Worm (Caenorhabditis elegans) whole organism, L1 larva: ENCODE data around the gene cyp-13A8.
A peak's percentile ranks its signal among the peaks of the same experiment; 100 is the strongest.

Source experiments
- C04F5.9 ChIP-seq: sonication (generic microtip); optimal IDR thresholded peaks from 2 replicates; lab custom pipeline; 2016; ENCODE audit warnings: missing genetic modification characterization, missing compliant biosample characterization
- C16A3.4 ChIP-seq: fragments of 150-350 bp; optimal IDR thresholded peaks from 2 replicates; lab custom pipeline; 2014; ENCODE audit warnings: missing biosample characterization, missing genetic modification characterization
- aha-1 ChIP-seq: fragments of 150-350 bp; optimal IDR thresholded peaks from 2 replicates; lab custom pipeline; 2014; ENCODE audit warnings: missing biosample characterization, missing genetic modification characterization
- ama-1 ChIP-seq: fragments of 150-350 bp; optimal IDR thresholded peaks from 2 replicates; lab custom pipeline; 2014
- blmp-1 ChIP-seq: fragments of 150-350 bp; optimal IDR thresholded peaks from 2 replicates; lab custom pipeline; 2014; ENCODE audit warnings: missing biosample characterization, missing genetic modification characterization
- ceh-82 ChIP-seq, 3 experiments: fragments of 150-350 bp in 1 of 3; sonication (generic microtip) in 2 of 3; optimal IDR thresholded peaks; 2 replicates each; lab custom pipeline; 2014 to 2017; ENCODE audit warnings: missing biosample characterization in 3 of 3, missing genetic modification characterization in 3 of 3
- dpl-1 ChIP-seq, 3 experiments: fragments of 150-350 bp in 2 of 3; sonication (generic microtip) in 1 of 3; optimal IDR thresholded peaks; 2 replicates each; lab custom pipeline; 2014 to 2017; ENCODE audit warnings: missing biosample characterization in 3 of 3, missing genetic modification characterization in 3 of 3, missing genetic modification reagents in 3 of 3
- efl-1 ChIP-seq, 4 experiments: fragments of 150-350 bp; optimal IDR thresholded peaks in 3 of 4; peaks in 1 of 4; 1 replicate in 1 of 4; 2 replicates in 3 of 4; lab custom pipeline; 2014; ENCODE audit warnings: missing biosample characterization in 2 of 4, missing genetic modification characterization in 2 of 4, missing genetic modification reagents in 2 of 4
- egl-13 ChIP-seq: sonication (generic microtip); optimal IDR thresholded peaks from 2 replicates; lab custom pipeline; 2016; ENCODE audit warnings: missing genotype, missing genetic modification reagents, missing genetic modification characterization, missing compliant biosample characterization
- elt-2 ChIP-seq: sonication (generic microtip); optimal IDR thresholded peaks from 2 replicates; lab custom pipeline; 2016; ENCODE audit warnings: missing genetic modification characterization, mild to moderate bottlenecking, inconsistent platforms, missing compliant biosample characterization, missing genetic modification reagents
- elt-3 ChIP-seq, 6 experiments: fragments of 150-350 bp in 1 of 6; sonication (generic microtip); optimal IDR thresholded peaks; 2 replicates each; lab custom pipeline; 2017 to 2018; ENCODE audit warnings: missing biosample characterization in 6 of 6, missing genetic modification characterization in 6 of 6, inconsistent platforms in 1 of 6
- fkh-10 ChIP-seq: sonication (generic microtip); optimal IDR thresholded peaks from 2 replicates; lab custom pipeline; 2017; ENCODE audit warnings: missing biosample characterization, missing genetic modification reagents, missing genetic modification characterization
- fos-1 ChIP-seq: fragments of 150-350 bp; optimal IDR thresholded peaks from 2 replicates; lab custom pipeline; 2014; ENCODE audit warnings: missing biosample characterization, missing genetic modification characterization
- hlh-4 ChIP-seq: sonication (generic microtip); optimal IDR thresholded peaks from 2 replicates; lab custom pipeline; 2016; ENCODE audit warnings: mild to moderate bottlenecking, missing genetic modification characterization, missing compliant biosample characterization
- hpl-2 ChIP-seq: fragments of 150-350 bp; optimal IDR thresholded peaks from 2 replicates; lab custom pipeline; 2014; ENCODE audit warnings: missing biosample characterization, missing genetic modification reagents, missing genetic modification characterization
- isw-1 ChIP-seq: fragments of 200-800 bp; sonication (Bioruptor generic); IDR thresholded peaks from 2 replicates; pipeline ENCODE4 v1.3.6; 2022; ENCODE audit warnings: missing genetic modification characterization, missing compliant biosample characterization
- jun-1 ChIP-seq: fragments of 150-350 bp; optimal IDR thresholded peaks from 2 replicates; lab custom pipeline; 2014; ENCODE audit warnings: missing biosample characterization, missing genetic modification reagents, missing genetic modification characterization
- lin-14 ChIP-seq: fragments of 200-800 bp; sonication (Bioruptor generic); optimal IDR thresholded peaks from 2 replicates; lab custom pipeline; 2018; ENCODE audit warnings: mild to moderate bottlenecking, missing genetic modification characterization, moderate library complexity, missing compliant biosample characterization
- lin-15B ChIP-seq: fragments of 150-350 bp; sonication (generic microtip); optimal IDR thresholded peaks from 3 replicates; lab custom pipeline; 2014; ENCODE audit warnings: missing biosample characterization, missing genetic modification characterization
- lin-35 ChIP-seq, 2 experiments: fragments of 150-350 bp; optimal IDR thresholded peaks; 2 replicates each; lab custom pipeline; 2014; ENCODE audit warnings: missing biosample characterization in 2 of 2, missing genetic modification characterization in 2 of 2, missing genetic modification reagents in 2 of 2
- lsy-2 ChIP-seq, 2 experiments: fragments of 150-350 bp; optimal IDR thresholded peaks; 2 replicates each; lab custom pipeline; 2014; ENCODE audit warnings: missing biosample characterization in 2 of 2, missing genetic modification characterization in 2 of 2
- mab-9 ChIP-seq: fragments of 200-800 bp; sonication (Bioruptor generic); IDR thresholded peaks from 2 replicates; pipeline ENCODE4 v1.3.6; 2022; ENCODE audit warnings: missing genetic modification reagents, missing genetic modification characterization, missing compliant biosample characterization
- mdl-1 ChIP-seq, 2 experiments: fragments of 150-350 bp; optimal IDR thresholded peaks; 2 replicates each; lab custom pipeline; 2014 to 2017; ENCODE audit warnings: missing biosample characterization in 2 of 2, missing genetic modification characterization in 2 of 2, inconsistent platforms in 1 of 2
- mep-1 ChIP-seq: fragments of 150-350 bp; optimal IDR thresholded peaks from 2 replicates; lab custom pipeline; 2014; ENCODE audit warnings: missing biosample characterization, missing genetic modification characterization
- nhr-12 ChIP-seq: sonication (generic microtip); optimal IDR thresholded peaks from 2 replicates; lab custom pipeline; 2017; ENCODE audit warnings: missing biosample characterization, missing genetic modification characterization
- nhr-20 ChIP-seq: sonication (generic microtip); optimal IDR thresholded peaks from 2 replicates; lab custom pipeline; 2016; ENCODE audit warnings: mild to moderate bottlenecking, missing genetic modification characterization, missing compliant biosample characterization
- nhr-237 ChIP-seq: fragments of 150-350 bp; optimal IDR thresholded peaks from 2 replicates; lab custom pipeline; 2014; ENCODE audit warnings: missing biosample characterization, missing genetic modification characterization
- nhr-71 ChIP-seq: sonication (generic microtip); optimal IDR thresholded peaks from 2 replicates; lab custom pipeline; 2016; ENCODE audit warnings: mild to moderate bottlenecking, missing genetic modification characterization, moderate library complexity, missing compliant biosample characterization
- nhr-76 ChIP-seq: sonication (generic microtip); optimal IDR thresholded peaks from 2 replicates; lab custom pipeline; 2017; ENCODE audit warnings: missing biosample characterization, missing genetic modification characterization
- nhr-84 ChIP-seq: sonication (generic microtip); optimal IDR thresholded peaks from 2 replicates; lab custom pipeline; 2017; ENCODE audit warnings: missing biosample characterization, missing genetic modification characterization
- nhr-85 ChIP-seq: sonication (generic microtip); peaks from one replicate; lab custom pipeline; 2016; ENCODE audit warnings: missing genetic modification characterization, inconsistent platforms, missing compliant biosample characterization
- nhr-90 ChIP-seq: sonication (generic microtip); optimal IDR thresholded peaks from 2 replicates; lab custom pipeline; 2016; ENCODE audit warnings: mild to moderate bottlenecking, missing genetic modification characterization, missing compliant biosample characterization; ENCODE audit not compliant: poor library complexity
- pqm-1 ChIP-seq: sonication (generic microtip); optimal IDR thresholded peaks from 3 replicates; lab custom pipeline; 2017; ENCODE audit warnings: missing biosample characterization, missing genetic modification characterization
- rnt-1 ChIP-seq: sonication (generic microtip); optimal IDR thresholded peaks from 2 replicates; lab custom pipeline; 2016; ENCODE audit warnings: mild to moderate bottlenecking, missing genetic modification characterization, moderate library complexity, missing compliant biosample characterization
- skn-1 ChIP-seq: fragments of 150-350 bp; optimal IDR thresholded peaks from 2 replicates; lab custom pipeline; 2014; ENCODE audit warnings: missing biosample characterization, missing genetic modification characterization
- snpc-4 ChIP-seq: fragments of 150-350 bp; optimal IDR thresholded peaks from 2 replicates; lab custom pipeline; 2014; ENCODE audit warnings: missing biosample characterization, missing genetic modification characterization
- snu-23 ChIP-seq: sonication (generic microtip); optimal IDR thresholded peaks from 2 replicates; lab custom pipeline; 2016; ENCODE audit warnings: missing genetic modification characterization, missing compliant biosample characterization
- sptf-1 ChIP-seq: fragments of 150-350 bp; optimal IDR thresholded peaks from 2 replicates; lab custom pipeline; 2014; ENCODE audit warnings: missing biosample characterization, missing genetic modification characterization
- sup-37 ChIP-seq: fragments of 200-800 bp; sonication (Bioruptor generic); optimal IDR thresholded peaks from 2 replicates; lab custom pipeline; 2018; ENCODE audit warnings: mild to moderate bottlenecking, missing genetic modification characterization, missing compliant biosample characterization
- tbx-2 ChIP-seq: sonication (generic microtip); optimal IDR thresholded peaks from 2 replicates; lab custom pipeline; 2016; ENCODE audit warnings: missing genetic modification characterization, missing compliant biosample characterization
- unc-30 ChIP-seq: sonication (generic microtip); optimal IDR thresholded peaks from 2 replicates; lab custom pipeline; 2017; ENCODE audit warnings: missing biosample characterization, missing genetic modification characterization
- unc-86 ChIP-seq: sonication (generic microtip); optimal IDR thresholded peaks from 2 replicates; lab custom pipeline; 2016; ENCODE audit warnings: missing genetic modification characterization, missing compliant biosample characterization
- vab-15 ChIP-seq: sonication (generic microtip); optimal IDR thresholded peaks from 2 replicates; lab custom pipeline; 2017; ENCODE audit warnings: missing genotype, mild to moderate bottlenecking, missing genetic modification characterization, missing compliant biosample characterization

The cyp-13A8 gene

DNA sequence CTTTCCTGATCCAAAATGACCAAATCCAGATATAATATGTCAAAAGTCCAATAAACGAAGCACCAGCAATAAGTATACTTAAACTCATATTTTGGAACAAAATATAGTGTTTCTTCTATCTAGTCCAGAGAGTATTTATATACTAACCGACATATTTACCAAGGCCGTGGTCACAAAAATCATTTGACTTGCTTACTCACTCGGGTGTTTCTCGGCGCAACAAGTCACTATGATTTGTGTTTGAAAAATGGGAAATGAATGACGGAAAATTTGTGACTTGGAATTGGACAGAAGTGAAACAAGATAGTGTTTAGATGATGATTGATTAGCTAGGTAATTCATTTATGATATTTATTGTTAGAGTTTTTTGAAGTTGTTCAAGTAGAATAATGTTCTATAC is 7.1 kb downstream of the cyp-13A8 start, which contains the start of gene cyp-13A5:
cyp-13A5 (minus strand) TSS at position 112 of the 400 bp plus-strand sequence.
- TF ChIP-seq blmp-1 (tag; lab: Kevin White, UChicago) = peak; percentile 71
- TF ChIP-seq C04F5.9 (tag; lab: Kevin White, UChicago) = no peak
- peak in 1 of 2 experiments; percentile 41 for TF ChIP-seq lin-35 (GFP tag; optimal IDR thresholded peaks at IDR 0.05; lab: Kevin White, UChicago)
- TF ChIP-seq nhr-76 = no peak
- peak; percentile 27 for TF ChIP-seq nhr-90
- peak; percentile 11 for TF ChIP-seq tbx-2 (tag; lab: Kevin White, UChicago)
- TF ChIP-seq nhr-85 = peak; percentile 88
- TF ChIP-seq pqm-1 (tag; lab: Kevin White, UChicago) = no peak
- no peak for TF ChIP-seq lin-15B (tag; lab: Kevin White, UChicago)
- TF ChIP-seq mdl-1 (tag; optimal IDR thresholded peaks at IDR 0.05; lab: Kevin White, UChicago) = peak in 1 of 2 experiments; percentile 5
- peak; percentile 89 for TF ChIP-seq nhr-20 (tag; lab: Kevin White, UChicago)
- peak; percentile 56 for TF ChIP-seq snu-23 (GFP tag; lab: Kevin White, UChicago)
- peak in 4 of 6 experiments; percentile 23 to 78 (median 41) for TF ChIP-seq elt-3 (tag; optimal IDR thresholded peaks at IDR 0.05; lab: Kevin White, UChicago)
- no peak for TF ChIP-seq snpc-4 (tag; lab: Kevin White, UChicago)
- TF ChIP-seq nhr-237 (tag; lab: Kevin White, UChicago) = no peak
- TF ChIP-seq nhr-71 = peak; percentile 47
- no peak for TF ChIP-seq mab-9
- peak; percentile 34 for TF ChIP-seq elt-2
- no peak for TF ChIP-seq nhr-84 (tag; lab: Kevin White, UChicago)
- TF ChIP-seq C16A3.4 (tag; lab: Kevin White, UChicago) = peak; percentile 0
- peak; percentile 80 for TF ChIP-seq lin-14
- no peak for TF ChIP-seq isw-1 (GFP tag; lab: Robert Waterston, UW)

DNA sequence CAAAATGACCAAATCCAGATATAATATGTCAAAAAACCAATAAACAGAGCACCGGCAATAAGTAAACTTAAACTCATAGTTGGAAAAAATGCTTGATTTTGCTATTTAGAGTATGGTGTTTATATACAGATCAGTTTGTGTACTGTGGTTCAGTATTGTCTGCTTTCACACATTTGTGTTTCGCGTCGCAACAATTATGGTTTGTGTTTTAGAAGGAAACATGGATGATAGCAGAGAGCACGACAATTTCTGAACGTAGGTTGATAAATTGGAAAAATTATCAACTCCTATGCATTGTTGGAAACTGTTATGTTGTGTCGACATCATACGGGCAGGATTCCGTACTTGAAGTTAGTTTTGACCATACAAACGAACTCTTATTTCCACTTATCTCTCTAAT is 9.7 kb downstream of the cyp-13A8 start, which contains the start of gene cyp-13A4:
cyp-13A4 (minus strand) TSS at position 77 of the 400 bp plus-strand sequence.
- TF ChIP-seq snu-23 (GFP tag; lab: Kevin White, UChicago) (no peak), hlh-4 (tag; lab: Kevin White, UChicago) (no peak)
- TF ChIP-seq, all 84 proteins: peak for 0

DNA sequence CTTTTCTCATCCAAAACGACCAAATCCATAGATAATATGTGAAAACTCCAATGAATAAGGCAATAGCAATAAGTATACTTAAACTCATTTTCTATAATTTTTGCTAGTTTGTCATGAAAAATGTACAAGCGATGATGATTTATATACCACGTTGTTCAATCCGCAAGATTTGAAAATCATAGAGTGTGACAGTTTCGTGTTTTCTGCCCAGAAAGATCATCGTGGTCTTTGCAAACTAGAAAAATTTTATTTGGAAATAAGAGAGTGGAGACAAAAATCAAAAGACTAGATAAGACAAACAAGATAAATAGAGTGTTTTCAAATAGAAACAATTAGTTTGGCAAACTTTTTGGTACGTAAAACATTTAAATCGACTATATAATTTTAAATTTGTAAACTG is 14.2 kb downstream of the cyp-13A8 start, which contains the start of gene cyp-13A3:
cyp-13A3 (minus strand) TSS at position 101 of the 400 bp plus-strand sequence.
- TF ChIP-seq lsy-2 (tag; optimal IDR thresholded peaks at IDR 0.05; lab: Kevin White, UChicago) (no peak), nhr-20 (tag; lab: Kevin White, UChicago) (peak; percentile 70)

ce11 chrII:9791185-9791584 is 16.2 kb downstream of the cyp-13A8 start:
- TF ChIP-seq nhr-90 = peak; percentile 14
- peak; percentile 40 for TF ChIP-seq nhr-71
- TF ChIP-seq pqm-1 (tag; lab: Kevin White, UChicago) = peak; percentile 81
- TF ChIP-seq aha-1 = no peak
- no peak for TF ChIP-seq efl-1 (optimal IDR thresholded peaks at IDR 0.05; lab: Kevin White, UChicago)
- TF ChIP-seq efl-1 (GFP tag; optimal IDR thresholded peaks at IDR 0.05 in 1 of 2; lab: Kevin White, UChicago) = peak in 1 of 2 experiments; percentile 4
- TF ChIP-seq lin-35 (GFP tag; optimal IDR thresholded peaks at IDR 0.05; lab: Kevin White, UChicago) = peak in 1 of 2 experiments; percentile 45
- TF ChIP-seq jun-1 (tag; lab: Kevin White, UChicago) = peak; percentile 32
- TF ChIP-seq unc-86 (tag; lab: Kevin White, UChicago) = no peak
- TF ChIP-seq lin-14 = peak; percentile 31
- peak; percentile 95 for TF ChIP-seq elt-2
- TF ChIP-seq mep-1 = no peak
- peak; percentile 62 for TF ChIP-seq nhr-20 (tag; lab: Kevin White, UChicago)

DNA sequence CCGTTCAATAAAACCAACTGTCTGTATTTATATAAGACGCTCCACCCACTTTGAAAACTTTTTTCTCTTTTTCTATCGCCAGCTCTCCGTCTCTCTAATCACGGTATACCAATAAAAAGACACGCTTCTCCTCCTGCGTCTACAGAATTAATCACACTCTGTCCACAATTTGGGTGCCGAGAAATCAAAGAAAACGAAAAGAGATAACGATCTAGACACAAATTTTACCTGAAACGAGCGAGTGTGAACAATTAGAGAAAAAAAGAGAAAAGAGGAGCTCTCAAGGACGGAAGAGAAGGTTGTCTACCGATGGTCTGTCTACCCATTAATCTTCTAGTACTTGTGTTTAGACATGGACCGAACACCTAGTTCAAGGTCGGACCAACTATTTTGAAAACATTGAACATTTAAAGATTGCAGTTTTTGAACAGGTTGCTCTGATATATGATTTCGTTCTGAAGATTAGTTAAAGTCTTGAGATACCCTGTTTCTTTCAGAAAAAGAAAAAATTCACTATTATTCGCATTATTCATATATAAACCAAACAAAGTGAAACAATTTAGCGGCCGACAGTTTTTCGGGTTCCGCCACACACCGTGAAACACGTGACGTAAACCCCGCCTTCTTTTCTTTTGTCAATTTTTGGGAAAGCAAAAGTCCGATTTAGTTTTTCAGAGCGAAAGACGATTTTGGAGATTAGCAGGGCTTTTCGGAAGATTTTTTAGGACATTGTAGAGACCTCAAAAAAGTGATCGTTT is 19.8 kb downstream of the cyp-13A8 start, which contains the start of gene cyp-13A2:
cyp-13A2 (minus strand) TSS at position 235 of the 758 bp plus-strand sequence.
- TF ChIP-seq fkh-10 (GFP tag; lab: Kevin White, UChicago) (no peak), rnt-1 (tag; lab: Kevin White, UChicago) (peak; percentile 75), lin-14 (peak; percentile 94), hpl-2 (GFP tag; lab: Kevin White, UChicago) (no peak), nhr-12 (tag; lab: Kevin White, UChicago) (no peak), elt-3 (tag; optimal IDR thresholded peaks at IDR 0.05; lab: Kevin White, UChicago) (peak in 2 of 6 experiments; percentile 32 to 72), unc-30 (no peak), ama-1 (lab: Kevin White, UChicago) (no peak), dpl-1 (GFP tag; optimal IDR thresholded peaks at IDR 0.05; lab: Kevin White, UChicago) (peak in 2 of 3 experiments; percentile 16 to 32), sup-37 (GFP tag; lab: Kevin White, UChicago) (no peak), vab-15 (no peak), ceh-82 (tag; optimal IDR thresholded peaks at IDR 0.05; lab: Kevin White, UChicago) (no peak), egl-13 (tag; lab: Kevin White, UChicago) (no peak), sptf-1 (tag; lab: Kevin White, UChicago) (no peak), tbx-2 (tag; lab: Kevin White, UChicago) (no peak), mdl-1 (tag; optimal IDR thresholded peaks at IDR 0.05; lab: Kevin White, UChicago) (peak in 1 of 2 experiments; percentile 48), skn-1 (tag; lab: Kevin White, UChicago) (no peak), isw-1 (GFP tag; lab: Robert Waterston, UW) (no peak), fos-1 (tag; lab: Kevin White, UChicago) (peak; percentile 36)
